Fruit fly (Drosophila melanogaster): ENCODE data around the gene CG9970.

DNA sequence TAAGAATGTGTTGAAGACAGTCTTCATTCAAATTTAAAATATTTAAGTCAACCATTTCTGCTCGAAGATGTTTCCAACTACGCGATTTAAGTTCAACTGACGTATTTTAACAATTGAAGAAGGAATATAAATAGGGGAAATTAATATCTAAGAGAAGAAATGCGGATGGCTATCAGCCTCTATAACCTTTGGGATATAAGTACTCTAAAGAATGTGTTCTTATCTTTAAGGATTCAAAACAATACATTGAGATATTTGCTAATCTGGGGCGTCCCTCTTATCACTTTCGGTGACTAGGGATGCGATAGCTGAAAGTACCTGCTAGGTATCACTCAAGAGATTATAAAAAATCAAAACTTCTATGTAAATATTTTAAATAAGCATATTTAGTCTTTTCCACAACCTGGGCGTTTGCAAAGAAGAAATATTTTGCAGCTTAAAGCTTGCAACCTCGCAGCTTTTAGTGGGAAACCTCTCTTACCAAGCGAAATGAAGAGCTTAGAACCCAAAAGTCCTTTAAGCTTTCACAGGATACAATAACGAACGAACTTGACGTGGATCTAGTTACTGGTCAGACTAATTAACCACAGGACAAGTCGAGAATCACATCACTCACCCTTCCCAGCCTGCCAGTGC, 44.6 kb upstream of the CG9970 start, which contains the start of the genes CG34025 and Or63a:
- no peak for TF ChIP-seq CG14711 (tag; optimal IDR thresholded peaks at IDR 0.05)
- TF ChIP-seq CG5204 (GFP tag; optimal IDR thresholded peaks at IDR 0.05) = no peak
- no peak for TF ChIP-seq Crg-1 (GFP tag; optimal IDR thresholded peaks at IDR 0.05)
- TF ChIP-seq CG1620 (GFP tag; optimal IDR thresholded peaks at IDR 0.05) = no peak
- no peak for TF ChIP-seq tj (GFP tag; optimal IDR thresholded peaks at IDR 0.05)
- TF ChIP-seq CG7101 (tag; optimal IDR thresholded peaks at IDR 0.05) = no peak
- no peak for TF ChIP-seq Clk (GFP tag; optimal IDR thresholded peaks at IDR 0.05)
- TF ChIP-seq cic (GFP tag; optimal IDR thresholded peaks at IDR 0.05) = no peak
